Worm (Caenorhabditis elegans) whole organism, mixed stage, embryonic: ENCODE data around the gene nlp-30.

Experiments
- pha-4 ChIP-seq: fragments of 150-350 bp; optimal IDR thresholded peaks from 2 replicates; lab custom pipeline; 2018; ENCODE audit warnings: missing biosample characterization, missing genetic modification reagents, missing genetic modification characterization
- sem-2 ChIP-seq: fragments of 200-800 bp; sonication (Bioruptor generic); optimal IDR thresholded peaks from 2 replicates; lab custom pipeline; 2018; ENCODE audit warnings: mild to moderate bottlenecking, missing genetic modification characterization, missing compliant biosample characterization
- snpc-4 ChIP-seq: fragments of 150-350 bp; optimal IDR thresholded peaks from 2 replicates; lab custom pipeline; 2014; ENCODE audit warnings: missing biosample characterization, missing genetic modification characterization

DNA sequence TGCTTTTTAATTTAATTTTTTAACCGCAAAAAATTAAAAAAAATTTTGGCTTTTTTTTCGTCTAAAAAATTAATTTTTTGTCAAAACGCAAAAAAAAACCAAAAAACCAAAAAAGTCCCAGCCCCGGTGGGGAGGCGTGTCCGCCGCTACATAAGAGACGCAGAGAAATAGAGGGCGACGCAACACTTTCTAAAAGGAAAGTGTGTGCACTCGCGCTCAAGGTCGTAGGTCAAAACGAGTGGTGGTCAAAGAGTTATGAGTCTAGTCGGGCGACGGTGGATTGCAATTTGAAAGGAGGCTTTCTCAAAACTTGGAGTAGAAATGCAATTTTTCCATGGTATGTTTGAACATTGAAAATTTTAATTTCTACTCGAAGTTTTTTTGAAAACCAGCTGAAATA lies 22.8 kb downstream of the nlp-30 start:
- TF ChIP-seq sem-2 (GFP tag; lab: Kevin White, UChicago), result no peak
- TF ChIP-seq pha-4 (tag; lab: Kevin White, UChicago), result no peak
- TF ChIP-seq snpc-4, result no peak
